Worm (Caenorhabditis elegans) whole organism, early embryonic: ENCODE measurements around the gene F10E9.7.
"Not testable (repeated sequence)": the region's sequence is repeated elsewhere in the genome, so short reads cannot be mapped to it uniquely, and the experiment has no call there.

ENCODE experiments used
- B0310.2 ChIP-seq: sonication (generic microtip); optimal IDR thresholded peaks from 2 replicates; lab custom pipeline; 2016; ENCODE audit warnings: mild to moderate bottlenecking, missing genetic modification characterization, missing compliant biosample characterization
- F13C5.2 ChIP-seq: sonication (generic microtip); optimal IDR thresholded peaks from 2 replicates; lab custom pipeline; 2017; ENCODE audit warnings: mild to moderate bottlenecking, missing genetic modification characterization, inconsistent platforms, missing compliant biosample characterization
- aly-1 ChIP-seq: sonication (generic microtip); optimal IDR thresholded peaks from 2 replicates; lab custom pipeline; 2016; ENCODE audit warnings: missing genetic modification characterization, missing compliant biosample characterization
- ama-1 ChIP-seq: fragments of 150-350 bp; optimal IDR thresholded peaks from 2 replicates; lab custom pipeline; 2014
- ceh-13 ChIP-seq: fragments of 200-800 bp; sonication (Bioruptor generic); optimal IDR thresholded peaks from 2 replicates; lab custom pipeline; 2018; ENCODE audit warnings: mild to moderate bottlenecking, missing genetic modification characterization, missing compliant biosample characterization
- ceh-36 ChIP-seq: sonication (generic microtip); optimal IDR thresholded peaks from 2 replicates; lab custom pipeline; 2016; ENCODE audit warnings: missing genetic modification characterization, inconsistent platforms, missing compliant biosample characterization
- ets-7 ChIP-seq: sonication (generic microtip); optimal IDR thresholded peaks from 2 replicates; lab custom pipeline; 2016; ENCODE audit warnings: missing genotype, missing genetic modification characterization, missing compliant biosample characterization
- flt-1 ChIP-seq: fragments of 200-800 bp; sonication (Bioruptor generic); IDR thresholded peaks from 2 replicates; pipeline ENCODE4 v1.3.6; 2022; ENCODE audit warnings: missing genetic modification characterization, missing compliant biosample characterization
- hmbx-1 ChIP-seq: sonication (generic microtip); optimal IDR thresholded peaks from 2 replicates; lab custom pipeline; 2016; ENCODE audit warnings: mild to moderate bottlenecking, missing genetic modification characterization, missing compliant biosample characterization
- hmg-4 ChIP-seq: fragments of 200-800 bp; sonication (Bioruptor generic); optimal IDR thresholded peaks from 2 replicates; lab custom pipeline; 2018; ENCODE audit warnings: mild to moderate bottlenecking, missing genetic modification characterization, missing compliant biosample characterization
- hnd-1 ChIP-seq: sonication (generic microtip); optimal IDR thresholded peaks from 2 replicates; lab custom pipeline; 2016; ENCODE audit warnings: missing genetic modification characterization, missing compliant biosample characterization
- pes-1 ChIP-seq: fragments of 200-800 bp; sonication (Bioruptor generic); IDR thresholded peaks from 2 replicates; pipeline ENCODE4 v1.3.6; 2022; ENCODE audit warnings: missing genetic modification reagents, missing genetic modification characterization, missing compliant biosample characterization
- scrt-1 ChIP-seq: fragments of 200-800 bp; sonication (Bioruptor generic); IDR thresholded peaks from 2 replicates; pipeline ENCODE4 v1.3.6; 2022; ENCODE audit warnings: missing genetic modification characterization, missing compliant biosample characterization
- sea-1 ChIP-seq: fragments of 200-800 bp; sonication (Bioruptor generic); conservative IDR thresholded peaks from 2 replicates; pipeline ENCODE4 v1.3.6; 2022; ENCODE audit warnings: missing genetic modification characterization, missing compliant biosample characterization
- tbx-11 ChIP-seq: fragments of 200-800 bp; sonication (Bioruptor generic); IDR thresholded peaks from 2 replicates; pipeline ENCODE4 v1.3.6; 2022; ENCODE audit warnings: missing genetic modification characterization, missing compliant biosample characterization
- tbx-37 ChIP-seq: fragments of 200-800 bp; sonication (Bioruptor generic); conservative IDR thresholded peaks from 2 replicates; pipeline ENCODE4 v1.3.6; 2022; ENCODE audit warnings: missing genetic modification reagents, missing genetic modification characterization, missing compliant biosample characterization
- tra-4 ChIP-seq: sonication (generic microtip); optimal IDR thresholded peaks from 2 replicates; lab custom pipeline; 2017; ENCODE audit warnings: missing genetic modification characterization, missing compliant biosample characterization

Gene F10E9.7

DNA sequence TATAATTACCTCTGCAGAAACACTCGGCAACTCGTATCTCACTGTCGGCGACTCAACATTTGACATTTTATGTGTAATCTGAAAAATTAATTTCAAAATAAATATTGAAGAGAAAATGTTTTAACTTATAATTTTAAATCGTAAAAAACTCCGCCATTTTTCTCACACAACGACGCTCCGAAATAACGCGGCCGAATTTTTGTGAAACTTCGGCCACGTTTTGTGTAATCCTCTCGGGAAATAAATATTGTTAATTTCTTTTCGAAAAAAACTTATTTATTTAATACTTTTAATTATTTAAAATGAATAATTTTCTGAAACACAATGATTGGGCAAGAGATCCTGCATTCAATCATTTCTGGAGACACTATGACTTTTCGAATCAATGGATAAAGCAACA is at the start of gene F10E9.7, which contains the start of gene F10E9.5:
F10E9.7 (minus strand) TSS at position 86 of the 400 bp plus-strand sequence.
F10E9.5 (plus strand) TSS at position 237 of the 400 bp plus-strand sequence.
- TF ChIP-seq aly-1 = no peak
- TF ChIP-seq pes-1 (GFP tag; lab: Robert Waterston, UW) = peak; percentile 75
- peak; percentile 93 for TF ChIP-seq tbx-37 (GFP tag; lab: Robert Waterston, UW)

DNA sequence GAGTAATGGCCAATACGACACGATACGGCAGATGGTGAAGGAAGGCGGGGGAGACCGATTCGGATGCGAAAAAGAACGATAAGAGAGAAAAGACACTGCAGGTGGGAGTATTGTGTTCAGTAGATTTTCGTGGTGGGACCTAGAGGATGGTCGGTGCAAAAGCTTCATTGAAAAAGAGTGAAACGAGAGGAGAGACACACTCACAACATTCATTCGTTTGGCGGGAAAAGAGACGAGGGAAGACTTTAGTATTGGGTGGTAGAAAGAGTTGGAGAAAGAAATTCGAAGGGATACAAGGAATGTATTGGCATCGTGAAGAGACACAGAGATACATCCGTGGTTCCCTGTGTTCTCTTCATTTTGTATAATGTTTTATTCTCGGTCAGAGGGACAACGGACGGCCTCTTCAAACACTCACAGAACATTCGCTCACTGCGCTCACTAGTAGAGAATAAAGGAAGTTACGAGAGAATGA is 49.2 kb upstream of the F10E9.7 start:
- TF ChIP-seq hmg-4 (GFP tag; lab: Kevin White, UChicago) = peak; percentile 78
- TF ChIP-seq pes-1 (GFP tag; lab: Robert Waterston, UW) = no peak
- no peak for TF ChIP-seq hmbx-1 (tag; lab: Kevin White, UChicago)
- TF ChIP-seq F13C5.2 (tag; lab: Kevin White, UChicago) = peak; percentile 49
- TF ChIP-seq aly-1 = peak; percentile 72

DNA sequence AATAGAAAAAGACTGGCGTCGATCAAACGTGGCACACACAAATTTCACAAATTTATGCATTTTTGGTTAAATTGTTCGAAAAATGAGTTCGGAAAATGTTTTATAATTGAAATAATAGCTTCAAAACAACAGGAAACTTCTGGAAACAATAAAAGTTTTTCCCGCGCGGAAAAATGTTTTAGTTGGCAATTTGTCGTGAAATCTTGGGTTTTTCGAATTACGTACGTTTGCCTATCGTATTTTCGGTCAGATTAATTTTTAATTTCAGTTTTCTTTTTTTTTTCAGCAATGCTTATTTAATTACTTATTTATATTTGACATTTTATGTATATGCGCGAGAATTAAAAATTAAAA is 48.2 kb upstream of the F10E9.7 start:
- no peak for TF ChIP-seq ceh-36
- TF ChIP-seq hmg-4 (GFP tag; lab: Kevin White, UChicago) = no peak
- TF ChIP-seq ceh-13 = no peak
- no peak for TF ChIP-seq tbx-11 (GFP tag; lab: Robert Waterston, UW)
- no peak for TF ChIP-seq B0310.2 (tag; lab: Kevin White, UChicago)
- TF ChIP-seq hnd-1 (tag; lab: Kevin White, UChicago) = no peak
- TF ChIP-seq sea-1 (GFP tag; lab: Robert Waterston, UW) = no peak
- no peak for TF ChIP-seq hmbx-1 (tag; lab: Kevin White, UChicago)
- no peak for TF ChIP-seq aly-1
- TF ChIP-seq ets-7 (tag; lab: Kevin White, UChicago) = no peak
- TF ChIP-seq scrt-1 (GFP tag; lab: Robert Waterston, UW) = no peak
- no peak for TF ChIP-seq F13C5.2 (tag; lab: Kevin White, UChicago)
- no peak for TF ChIP-seq flt-1 (GFP tag; lab: Robert Waterston, UW)
- no peak for TF ChIP-seq tbx-37 (GFP tag; lab: Robert Waterston, UW)
- no peak for TF ChIP-seq tra-4 (tag; lab: Kevin White, UChicago)
- no peak for TF ChIP-seq ama-1 (lab: Kevin White, UChicago)
- TF ChIP-seq pes-1 (GFP tag; lab: Robert Waterston, UW) = no peak

DNA sequence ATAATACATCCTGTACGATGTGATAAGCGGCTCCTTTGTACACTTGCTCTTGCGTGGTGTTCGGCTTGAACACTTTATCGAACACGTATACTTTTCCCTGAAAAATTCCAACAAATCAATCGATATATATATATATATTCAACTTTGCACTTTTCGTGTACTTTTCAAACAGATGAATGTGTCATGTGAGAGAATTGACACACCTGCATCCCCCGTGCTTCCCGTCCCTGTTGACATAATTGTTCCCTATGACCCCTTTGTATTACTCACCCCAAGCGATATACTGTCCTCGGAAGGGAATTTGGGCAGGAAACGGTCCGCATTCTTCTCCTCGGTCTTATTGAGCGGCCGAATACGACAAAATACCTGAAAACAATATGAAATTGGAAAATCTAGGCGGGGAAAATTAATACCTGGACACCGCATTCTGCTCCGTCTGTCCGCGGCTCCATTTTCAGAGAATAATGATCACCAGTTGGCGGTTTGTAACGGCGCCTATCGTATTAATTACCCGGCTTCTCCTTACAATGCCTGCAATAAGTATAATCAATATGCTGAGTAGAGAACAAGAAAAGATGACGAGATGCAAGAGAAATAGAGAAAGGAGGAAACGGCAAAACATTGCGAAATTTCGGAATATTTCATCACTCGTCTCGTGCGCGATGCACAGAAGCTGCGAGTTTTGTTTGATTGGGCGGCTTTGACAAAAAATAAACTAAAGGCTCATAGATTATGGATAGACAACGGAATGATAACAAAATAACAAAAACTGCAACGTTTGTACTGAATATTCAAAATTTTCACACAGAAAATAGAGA is 47.6 kb upstream of the F10E9.7 start, which contains the start of gene unc-116:
unc-116 (minus strand) TSS at position 531 of the 818 bp plus-strand sequence.
- TF ChIP-seq pes-1 (GFP tag; lab: Robert Waterston, UW) = no peak
- no peak for TF ChIP-seq flt-1 (GFP tag; lab: Robert Waterston, UW)
- peak; percentile 63 for TF ChIP-seq hmg-4 (GFP tag; lab: Kevin White, UChicago)
- TF ChIP-seq tbx-11 (GFP tag; lab: Robert Waterston, UW) = no peak
- no peak for TF ChIP-seq F13C5.2 (tag; lab: Kevin White, UChicago)

DNA sequence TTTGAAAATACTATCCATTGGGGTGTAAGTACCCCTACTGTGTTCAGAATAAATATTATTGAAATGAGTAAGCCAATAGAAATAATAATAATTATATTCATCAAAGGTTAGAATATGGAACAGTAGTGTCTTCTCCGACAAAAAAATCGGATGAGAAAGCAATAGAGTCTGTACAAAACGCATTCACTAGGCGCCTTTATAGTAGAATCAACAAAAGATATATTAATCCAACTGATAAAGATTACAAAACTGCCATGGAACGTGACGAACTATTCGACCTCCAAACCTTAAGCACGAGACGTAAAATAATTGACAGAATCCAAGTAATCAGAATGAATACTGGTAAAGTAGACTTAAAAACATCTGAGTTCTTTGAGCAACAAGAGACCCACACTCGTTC is 40.6 kb upstream of the F10E9.7 start, which contains the start of gene clc-29:
clc-29 (minus strand) TSS at position 101 of the 400 bp plus-strand sequence.
- not testable (repeated sequence) for TF ChIP-seq hmg-4 (GFP tag; lab: Kevin White, UChicago); aly-1; tbx-37 (GFP tag; lab: Robert Waterston, UW)

DNA sequence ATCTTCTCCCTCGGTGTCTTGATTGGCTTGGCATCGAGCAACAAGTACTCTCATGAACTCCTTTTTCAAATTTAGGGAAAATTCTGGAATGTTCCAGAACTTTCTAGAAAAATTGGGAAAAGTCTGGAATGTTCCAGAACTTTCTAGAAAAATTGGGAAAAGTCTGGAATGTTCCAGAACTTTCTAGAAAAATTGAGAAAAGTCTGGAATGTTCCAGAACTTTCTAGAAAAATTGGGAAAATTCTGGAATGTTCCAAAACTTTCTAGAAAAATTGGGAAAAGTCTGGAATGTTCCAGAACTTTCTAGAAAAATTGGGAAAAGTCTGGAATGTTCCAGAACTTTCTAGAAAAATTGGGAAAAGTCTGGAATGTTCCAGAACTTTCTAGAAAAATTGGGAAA is 37.0 kb upstream of the F10E9.7 start, which contains the start of gene ZC262.7:
ZC262.7 (minus strand) TSS at position 54 of the 400 bp plus-strand sequence.
- TF ChIP-seq tbx-37 (GFP tag; lab: Robert Waterston, UW); hmbx-1 (tag; lab: Kevin White, UChicago); ets-7 (tag; lab: Kevin White, UChicago): not testable (repeated sequence)

DNA sequence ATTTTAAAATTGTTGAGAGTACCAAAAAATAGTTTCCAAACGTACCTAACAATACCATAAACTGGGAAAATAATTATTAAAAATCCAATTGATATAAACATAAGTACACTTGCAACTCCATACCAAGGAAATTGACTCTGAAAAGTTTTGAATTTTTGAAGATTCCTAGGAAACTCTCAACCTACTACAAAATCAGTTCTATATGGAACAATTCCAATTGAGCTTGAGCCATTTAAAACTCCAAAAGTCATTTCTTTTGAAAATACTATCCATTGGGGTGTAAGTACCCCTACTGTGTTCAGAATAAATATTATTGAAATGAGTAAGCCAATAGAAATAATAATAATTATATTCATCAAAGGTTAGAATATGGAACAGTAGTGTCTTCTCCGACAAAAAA is 32.1 kb upstream of the F10E9.7 start, which contains the start of gene clc-28:
clc-28 (minus strand) TSS at position 101 of the 400 bp plus-strand sequence.
- TF ChIP-seq ceh-13; sea-1 (GFP tag; lab: Robert Waterston, UW); B0310.2 (tag; lab: Kevin White, UChicago): not testable (repeated sequence)

DNA sequence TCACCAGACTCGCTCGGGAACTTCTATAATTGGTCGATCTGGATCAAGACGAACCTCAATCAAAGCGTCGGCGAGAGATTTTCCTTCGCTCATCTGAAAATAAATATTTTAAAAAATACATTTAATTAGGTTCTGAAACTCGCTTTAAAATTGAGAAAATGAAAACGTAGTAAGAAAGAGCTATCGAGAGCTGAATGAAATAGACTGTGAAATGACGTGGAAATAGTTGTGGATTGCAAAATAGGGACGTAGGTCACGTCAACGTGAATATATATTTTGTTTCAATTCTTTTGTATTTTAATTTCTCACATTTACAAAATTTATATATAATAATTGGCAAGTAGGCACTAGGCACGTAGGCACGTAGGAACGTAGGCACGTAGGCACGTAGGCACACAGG is 27.2 kb upstream of the F10E9.7 start, which contains the start of gene ZC262.4:
ZC262.4 (minus strand) TSS at position 101 of the 400 bp plus-strand sequence.
- TF ChIP-seq tra-4 (tag; lab: Kevin White, UChicago) (no peak), pes-1 (GFP tag; lab: Robert Waterston, UW) (no peak), hnd-1 (tag; lab: Kevin White, UChicago) (no peak), tbx-11 (GFP tag; lab: Robert Waterston, UW) (no peak), ceh-36 (no peak), B0310.2 (tag; lab: Kevin White, UChicago) (no peak), aly-1 (no peak), scrt-1 (GFP tag; lab: Robert Waterston, UW) (no peak), ama-1 (lab: Kevin White, UChicago) (no peak), sea-1 (GFP tag; lab: Robert Waterston, UW) (no peak), tbx-37 (GFP tag; lab: Robert Waterston, UW) (no peak)
